Fruit fly (Drosophila melanogaster): ENCODE data around the gene CG9215.

The CG9215 gene

DNA sequence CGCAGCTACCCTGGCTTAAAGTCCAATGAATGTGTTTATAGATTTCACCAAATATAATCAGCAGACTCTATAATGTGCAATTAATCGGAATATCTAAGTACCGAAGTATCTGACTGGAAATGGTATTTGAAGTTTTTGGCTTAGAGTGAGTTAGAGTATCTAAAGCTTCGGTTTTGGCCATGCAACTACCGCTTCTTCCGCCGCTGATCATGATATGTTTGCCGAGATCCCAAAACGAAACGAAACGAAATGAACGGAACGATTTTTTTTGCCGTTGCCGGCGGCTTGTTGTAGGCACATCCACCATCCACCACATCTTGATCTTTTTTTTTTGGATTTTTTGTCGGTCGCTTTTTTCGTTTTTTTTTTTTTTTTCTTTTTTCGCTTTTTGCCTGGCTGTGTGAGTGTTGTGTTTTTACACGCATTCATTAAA lies 40.3 kb upstream of the CG9215 start (continued):
- TF ChIP-seq CG16779 (tag; optimal IDR thresholded peaks at IDR 0.05) (peak; percentile 74), Hr38 (GFP tag; optimal IDR thresholded peaks at IDR 0.05) (peak; percentile 2), Lpt (GFP tag; optimal IDR thresholded peaks at IDR 0.05) (peak; percentile 77), Eip75B (GFP tag; optimal IDR thresholded peaks at IDR 0.05) (peak; percentile 85), CG3032 (tag; optimal IDR thresholded peaks at IDR 0.05) (peak; percentile 67), Eip93F (GFP tag; optimal IDR thresholded peaks at IDR 0.05) (peak; percentile 75), fkh (GFP tag; optimal IDR thresholded peaks at IDR 0.05) (peak; percentile 17), CG32006 (GFP tag; optimal IDR thresholded peaks at IDR 0.05) (peak; percentile 89), CG6163 (GFP tag; IDR thresholded peaks at IDR 0.05) (peak; percentile 94), Gug (GFP tag; IDR thresholded peaks at IDR 0.05) (peak; percentile 83), dac (GFP tag; optimal IDR thresholded peaks at IDR 0.05) (peak; percentile 74), net (GFP tag; optimal IDR thresholded peaks at IDR 0.05) (peak; percentile 75), Eip78C (GFP tag) (peak; percentile 96), Ets21C (GFP tag; optimal IDR thresholded peaks at IDR 0.05) (peak; percentile 74), CG8119 (GFP tag; IDR thresholded peaks at IDR 0.05) (peak; percentile 88), acj6 (GFP tag; optimal IDR thresholded peaks at IDR 0.05) (peak; percentile 75), CG6854 (GFP tag; optimal IDR thresholded peaks at IDR 0.05) (peak; percentile 61), Hr4 (GFP tag; optimal IDR thresholded peaks at IDR 0.05) (peak; percentile 82), CG10631 (GFP tag; optimal IDR thresholded peaks at IDR 0.05) (peak; percentile 70), fd85E (GFP tag; optimal IDR thresholded peaks at IDR 0.05) (no peak), CG9139 (GFP tag; optimal IDR thresholded peaks at IDR 0.05) (peak; percentile 67), CG10669 (GFP tag; optimal IDR thresholded peaks at IDR 0.05) (peak; percentile 63), Blimp-1 (GFP tag; optimal IDR thresholded peaks at IDR 0.05) (peak; percentile 61), CG7368 (GFP tag; optimal IDR thresholded peaks at IDR 0.05) (peak; percentile 76)

DNA sequence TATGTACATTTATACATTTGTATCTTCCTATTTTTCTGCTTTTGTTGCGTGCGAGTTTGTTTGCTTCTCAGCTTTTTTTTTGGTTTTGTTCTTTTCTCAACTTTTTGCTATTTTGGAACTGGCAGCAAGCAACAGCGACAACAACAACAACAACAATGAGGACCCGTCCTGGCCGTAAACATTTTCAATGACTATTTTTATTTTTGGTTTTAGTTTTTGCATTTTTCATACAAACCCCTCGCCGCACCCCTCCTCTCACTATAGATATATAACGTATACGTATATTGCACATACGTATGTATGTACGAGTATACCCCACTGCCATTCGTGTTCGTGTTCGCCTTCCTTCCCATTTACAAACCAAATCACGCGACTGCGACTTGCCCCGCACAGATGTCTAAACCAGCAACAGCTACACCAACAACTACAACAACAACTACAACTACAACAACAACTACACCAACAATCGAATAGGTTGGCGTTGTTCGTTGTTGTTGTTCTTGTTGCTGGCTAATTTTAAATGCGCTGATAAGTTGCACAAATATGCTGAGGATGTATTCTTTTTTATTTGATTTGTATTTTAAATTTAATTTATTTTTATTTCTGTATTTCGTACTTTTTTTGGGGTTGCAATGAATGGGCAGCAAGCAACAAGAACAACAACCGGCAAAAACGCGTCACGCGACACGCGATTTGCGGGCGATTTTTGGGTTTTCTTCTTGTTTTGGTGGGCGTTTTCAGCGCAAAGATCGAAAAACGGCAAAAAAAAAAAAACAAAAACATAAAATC lies 38.0 kb upstream of the CG9215 start:
- TF ChIP-seq CG6163 (GFP tag; IDR thresholded peaks at IDR 0.05): peak; percentile 59; the same call in 2 of the 3 replicates
- TF ChIP-seq CG8119 (GFP tag; IDR thresholded peaks at IDR 0.05): peak; percentile 55; the same call in 2 of the 3 replicates
- peak; percentile 26 for TF ChIP-seq dsx (GFP tag; optimal IDR thresholded peaks at IDR 0.05; ENCODE audit: poor library complexity, severe bottlenecking)
- peak; percentile 28 for TF ChIP-seq CG32006 (GFP tag; optimal IDR thresholded peaks at IDR 0.05)
- peak; percentile 4 for TF ChIP-seq spab (GFP tag; optimal IDR thresholded peaks at IDR 0.05)
- peak; percentile 74 for TF ChIP-seq eg (GFP tag; IDR thresholded peaks at IDR 0.05)
- peak; percentile 13 for TF ChIP-seq CG16779 (tag; optimal IDR thresholded peaks at IDR 0.05)
- no peak for TF ChIP-seq Gug (GFP tag; IDR thresholded peaks at IDR 0.05)
- no peak for TF ChIP-seq CG8319 (GFP tag; optimal IDR thresholded peaks at IDR 0.05)
- TF ChIP-seq CG6808 (GFP tag; optimal IDR thresholded peaks at IDR 0.05): peak; percentile 59
- TF ChIP-seq CG15336 (GFP tag; IDR thresholded peaks at IDR 0.05): peak; percentile 47
- peak; percentile 25 for TF ChIP-seq Lpt (GFP tag; optimal IDR thresholded peaks at IDR 0.05)
- peak; percentile 71 for TF ChIP-seq CG6276 (GFP tag; optimal IDR thresholded peaks at IDR 0.05)
- TF ChIP-seq acj6 (GFP tag; optimal IDR thresholded peaks at IDR 0.05): no peak
- peak; percentile 35 for TF ChIP-seq CG9139 (GFP tag; optimal IDR thresholded peaks at IDR 0.05)
- no peak for TF ChIP-seq CG34406 (GFP tag; optimal IDR thresholded peaks at IDR 0.05)
- peak; percentile 9 for TF ChIP-seq Eip78C (GFP tag)
- peak; percentile 24 for TF ChIP-seq Ets96B (tag; optimal IDR thresholded peaks at IDR 0.05)
- peak; percentile 19 for TF ChIP-seq CG1621 (tag; optimal IDR thresholded peaks at IDR 0.05)
- TF ChIP-seq CG4318 (GFP tag; optimal IDR thresholded peaks at IDR 0.05): no peak
- TF ChIP-seq ss (GFP tag; optimal IDR thresholded peaks at IDR 0.05): peak; percentile 75 to 92
- peak in 1 of 2 experiments; percentile 12 for TF ChIP-seq salr (GFP tag; optimal IDR thresholded peaks at IDR 0.05)

All from whole organism, prepupa.